Fruit fly (Drosophila melanogaster) whole organism, embryonic: ENCODE data around the gene CG10019.

Experiments
- Awh ChIP-seq: fragments of 200-800 bp; sonication (Bioruptor generic); IDR thresholded peaks from 2 replicates; pipeline ENCODE4, ENCODE4 v1.3.6; 2022; ENCODE audit warnings: missing biosample characterization, missing genetic modification characterization
- C15 ChIP-seq: fragments of 200-800 bp; sonication (Bioruptor generic); IDR thresholded peaks from 3 replicates; pipeline ENCODE4 v1.3.6; 2022; ENCODE audit warnings: missing biosample characterization, missing genetic modification characterization
- CG10147 ChIP-seq: fragments of 200-800 bp; sonication (Bioruptor generic); optimal IDR thresholded peaks from 2 replicates; lab custom pipeline; 2019; ENCODE audit warnings: missing biosample characterization, mild to moderate bottlenecking, missing genetic modification characterization, moderate library complexity
- CG11696 ChIP-seq: fragments of 200-800 bp; sonication (Bioruptor generic); IDR thresholded peaks from 2 replicates; pipeline ENCODE4 v1.3.6; 2022; ENCODE audit warnings: missing biosample characterization, missing genetic modification characterization
- CG12219 ChIP-seq: fragments of 200-800 bp; sonication (Bioruptor generic); optimal IDR thresholded peaks from 3 replicates; lab custom pipeline; 2018; ENCODE audit warnings: missing biosample characterization, mild to moderate bottlenecking, missing genetic modification characterization
- CG12236 ChIP-seq: fragments of 200-800 bp; sonication (Bioruptor generic); optimal IDR thresholded peaks from 2 replicates; lab custom pipeline; 2016; ENCODE audit warnings: missing biosample characterization, missing genetic modification characterization
- CG13287 ChIP-seq: fragments of 200-800 bp; sonication (Bioruptor generic); IDR thresholded peaks from 2 replicates; pipeline ENCODE4 v1.3.6; 2022; ENCODE audit warnings: missing biosample characterization, missing genetic modification characterization; ENCODE audit not compliant: partially characterized antibody
- CG13775 ChIP-seq: fragments of 200-800 bp; sonication (Bioruptor generic); optimal IDR thresholded peaks from 3 replicates; lab custom pipeline; 2017; ENCODE audit warnings: missing biosample characterization, mild to moderate bottlenecking, missing genetic modification characterization
- CG14860 ChIP-seq: fragments of 200-800 bp; sonication (Bioruptor generic); IDR thresholded peaks from 3 replicates; pipeline ENCODE4 v1.3.6; 2022; ENCODE audit warnings: missing biosample characterization, missing genetic modification characterization; ENCODE audit not compliant: partially characterized antibody
- CG15011 ChIP-seq: fragments of 200-800 bp; sonication (Bioruptor generic); optimal IDR thresholded peaks from 3 replicates; lab custom pipeline; 2018; ENCODE audit warnings: missing biosample characterization, mild to moderate bottlenecking, missing genetic modification characterization
- CG15073 ChIP-seq: fragments of 200-800 bp; sonication (Bioruptor generic); optimal IDR thresholded peaks from 2 replicates; lab custom pipeline; 2016; ENCODE audit warnings: missing biosample characterization, missing genetic modification characterization
- CG16815 ChIP-seq: fragments of 200-800 bp; sonication (Bioruptor generic); optimal IDR thresholded peaks from 3 replicates; lab custom pipeline; 2017; ENCODE audit warnings: missing biosample characterization, mild to moderate bottlenecking, missing genetic modification characterization
- CG17568 ChIP-seq: fragments of 200-800 bp; sonication (Bioruptor generic); optimal IDR thresholded peaks from 2 replicates; lab custom pipeline; 2018; ENCODE audit warnings: missing biosample characterization, mild to moderate bottlenecking, missing genetic modification characterization, moderate library complexity
- CG17829 ChIP-seq: fragments of 200-800 bp; optimal IDR thresholded peaks from 2 replicates; lab custom pipeline; 2019; ENCODE audit warnings: missing biosample characterization, mild to moderate bottlenecking, missing genetic modification characterization, moderate library complexity
- CG18011 ChIP-seq: fragments of 200-800 bp; sonication (Bioruptor generic); optimal IDR thresholded peaks from 2 replicates; lab custom pipeline; 2017; ENCODE audit warnings: missing biosample characterization, missing genetic modification characterization, mild to moderate bottlenecking, moderate library complexity, missing genotype
- CG18764 ChIP-seq: fragments of 200-800 bp; sonication (Bioruptor generic); optimal IDR thresholded peaks from 3 replicates; lab custom pipeline; 2016; ENCODE audit warnings: missing biosample characterization, missing genetic modification characterization
- CG2129 ChIP-seq: fragments of 200-800 bp; sonication (Bioruptor generic); IDR thresholded peaks from 2 replicates; pipeline ENCODE4 v1.3.6; 2022; ENCODE audit warnings: missing biosample characterization, missing genetic modification characterization; ENCODE audit not compliant: partially characterized antibody
- CG32772 ChIP-seq: fragments of 200-800 bp; sonication (Bioruptor generic); IDR thresholded peaks from 2 replicates; pipeline ENCODE4 v1.3.6; 2022; ENCODE audit warnings: missing biosample characterization, missing genetic modification characterization
- CG3281 ChIP-seq: fragments of 200-800 bp; sonication (Bioruptor generic); optimal IDR thresholded peaks from 3 replicates; lab custom pipeline; 2017; ENCODE audit warnings: missing biosample characterization, mild to moderate bottlenecking, missing genetic modification characterization
- CG33557 ChIP-seq: fragments of 200-800 bp; sonication (Bioruptor generic); optimal IDR thresholded peaks from 2 replicates; lab custom pipeline; 2019; ENCODE audit warnings: missing biosample characterization, mild to moderate bottlenecking, missing genetic modification characterization, moderate library complexity
- CG3838 ChIP-seq: fragments of 200-800 bp; sonication (Bioruptor generic); optimal IDR thresholded peaks from 3 replicates; lab custom pipeline; 2016; ENCODE audit warnings: missing biosample characterization, missing genetic modification characterization
- CG4707 ChIP-seq: fragments of 200-800 bp; sonication (Bioruptor generic); optimal IDR thresholded peaks from 2 replicates; lab custom pipeline; 2018; ENCODE audit warnings: missing biosample characterization, mild to moderate bottlenecking, missing genetic modification characterization, moderate library complexity
- CG6254 ChIP-seq: fragments of 200-800 bp; sonication (Bioruptor generic); optimal IDR thresholded peaks from 3 replicates; lab custom pipeline; 2017; ENCODE audit warnings: mild to moderate bottlenecking, missing biosample characterization, missing genetic modification reagents, missing genetic modification characterization
- CG7271 ChIP-seq: fragments of 200-800 bp; sonication (Bioruptor generic); optimal IDR thresholded peaks from 2 replicates; lab custom pipeline; 2018; ENCODE audit warnings: missing biosample characterization, mild to moderate bottlenecking, missing genetic modification characterization, moderate library complexity
- CG7987 ChIP-seq: fragments of 200-800 bp; sonication (Bioruptor generic); optimal IDR thresholded peaks from 2 replicates; lab custom pipeline; 2018; ENCODE audit warnings: missing biosample characterization, mild to moderate bottlenecking, missing genetic modification characterization, moderate library complexity
- CG9932 ChIP-seq: fragments of 200-800 bp; sonication (Bioruptor generic); IDR thresholded peaks from 2 replicates; pipeline ENCODE4 v1.3.6; 2022; ENCODE audit warnings: missing biosample characterization, missing genetic modification characterization
- Camta ChIP-seq: fragments of 200-800 bp; sonication (Bioruptor generic); optimal IDR thresholded peaks from 2 replicates; lab custom pipeline; 2016; ENCODE audit warnings: missing biosample characterization, missing genetic modification characterization
- Dad ChIP-seq: fragments of 200-800 bp; sonication (Bioruptor generic); optimal IDR thresholded peaks from 3 replicates; lab custom pipeline; 2016; ENCODE audit warnings: missing biosample characterization, missing genetic modification characterization
- Dek ChIP-seq: fragments of 200-800 bp; sonication (Bioruptor generic); optimal IDR thresholded peaks from 3 replicates; lab custom pipeline; 2019; ENCODE audit warnings: missing biosample characterization, mild to moderate bottlenecking, missing genetic modification characterization, moderate library complexity
- Dip2 ChIP-seq: fragments of 200-800 bp; sonication (Bioruptor generic); IDR thresholded peaks from 2 replicates; pipeline ENCODE4 v1.3.6; 2022; ENCODE audit warnings: missing biosample characterization, missing genetic modification characterization
- GATAe ChIP-seq: fragments of 200-800 bp; sonication (Bioruptor generic); conservative IDR thresholded peaks from 2 replicates; pipeline ENCODE4 v1.3.6; 2022; ENCODE audit warnings: missing biosample characterization, missing genetic modification characterization
- Hmr ChIP-seq: fragments of 200-800 bp; sonication (Bioruptor generic); optimal IDR thresholded peaks from 3 replicates; lab custom pipeline; 2017; ENCODE audit warnings: mild to moderate bottlenecking, missing biosample characterization, missing genetic modification reagents, missing genetic modification characterization
- NfI ChIP-seq: fragments of 200-800 bp; sonication (Bioruptor generic); optimal IDR thresholded peaks from 3 replicates; lab custom pipeline; 2018; ENCODE audit warnings: missing biosample characterization, mild to moderate bottlenecking, missing genetic modification characterization, moderate library complexity
- Oaz ChIP-seq: fragments of 200-800 bp; sonication (Bioruptor generic); IDR thresholded peaks from 2 replicates; pipeline ENCODE4 v1.3.6; 2022; ENCODE audit warnings: missing biosample characterization, missing genetic modification characterization
- Sox100B ChIP-seq: fragments of 200-800 bp; sonication (Bioruptor generic); optimal IDR thresholded peaks from 3 replicates; lab custom pipeline; 2018; ENCODE audit warnings: missing biosample characterization, mild to moderate bottlenecking, missing genetic modification characterization
- Trl ChIP-seq, 3 experiments: fragments of >200 bp in 2 of 3; fragments of 200-800 bp in 1 of 3; sonication (Bioruptor generic) in 1 of 3; optimal IDR thresholded peaks; 2 replicates in 1 of 3; 3 replicates in 2 of 3; lab custom pipeline; 2016 to 2017; ENCODE audit warnings: missing biosample characterization in 1 of 3, missing genetic modification characterization in 1 of 3
- bab2 ChIP-seq: fragments of 200-800 bp; sonication (Bioruptor generic); optimal IDR thresholded peaks from 2 replicates; lab custom pipeline; 2016; ENCODE audit warnings: missing biosample characterization, missing genetic modification characterization
- bigmax ChIP-seq: fragments of 200-800 bp; sonication (Bioruptor generic); optimal IDR thresholded peaks from 2 replicates; lab custom pipeline; 2018; ENCODE audit warnings: missing biosample characterization, mild to moderate bottlenecking, missing genetic modification characterization
- bowl ChIP-seq: fragments of 200-800 bp; sonication (Bioruptor generic); IDR thresholded peaks from 2 replicates; pipeline ENCODE4 v1.3.6; 2022; ENCODE audit warnings: missing biosample characterization, missing genetic modification characterization
- cg ChIP-seq: fragments of 200-800 bp; sonication (Bioruptor generic); optimal IDR thresholded peaks from 3 replicates; lab custom pipeline; 2019; ENCODE audit warnings: missing biosample characterization, mild to moderate bottlenecking, missing genetic modification characterization, moderate library complexity
- disco-r ChIP-seq: fragments of 200-800 bp; sonication (Bioruptor generic); optimal IDR thresholded peaks from 2 replicates; lab custom pipeline; 2016; ENCODE audit warnings: missing biosample characterization, missing genetic modification characterization
- gt ChIP-seq: fragments of 200-800 bp; sonication (Bioruptor generic); IDR thresholded peaks from 2 replicates; pipeline ENCODE4 v1.3.6; 2022; ENCODE audit warnings: missing biosample characterization, missing genetic modification characterization
- ind ChIP-seq: fragments of 200-800 bp; sonication (Bioruptor generic); optimal IDR thresholded peaks from 3 replicates; lab custom pipeline; 2016; ENCODE audit warnings: missing biosample characterization, missing genetic modification characterization
- knrl ChIP-seq: fragments of 200-800 bp; sonication (Bioruptor generic); IDR thresholded peaks from 3 replicates; pipeline ENCODE4 v1.3.6; 2022; ENCODE audit warnings: missing biosample characterization, missing genetic modification characterization; ENCODE audit not compliant: partially characterized antibody
- lmd ChIP-seq: fragments of 200-800 bp; sonication (Bioruptor generic); IDR thresholded peaks from 2 replicates; pipeline ENCODE4 v1.3.6; 2022; ENCODE audit warnings: missing biosample characterization, missing genetic modification characterization
- mam ChIP-seq: fragments of 200-800 bp; sonication (Bioruptor generic); optimal IDR thresholded peaks from 3 replicates; lab custom pipeline; 2016; ENCODE audit warnings: missing biosample characterization, missing genetic modification characterization
- nau ChIP-seq: fragments of 200-800 bp; sonication (Bioruptor generic); optimal IDR thresholded peaks from 3 replicates; lab custom pipeline; 2017; ENCODE audit warnings: missing biosample characterization, mild to moderate bottlenecking, missing genetic modification characterization, missing genetic modification reagents
- ttk ChIP-seq: fragments of 200-800 bp; sonication (Bioruptor generic); IDR thresholded peaks from 2 replicates; pipeline ENCODE4 v2.1.2; 2022; ENCODE audit warnings: missing biosample characterization, missing genetic modification characterization
- usp ChIP-seq: fragments of >200 bp; optimal IDR thresholded peaks from 2 replicates; lab custom pipeline; 2017; ENCODE audit warnings: missing biosample characterization, missing genetic modification characterization

CG10019 gene

dm6 chr2L:3776614-3777196, 46.4 kb downstream of the CG10019 start (continued):
- TF ChIP-seq CG12236 (GFP tag; lab: Kevin White, UChicago): no peak
- TF ChIP-seq CG16815 (GFP tag; lab: Kevin White, UChicago): peak; percentile 83
- TF ChIP-seq Hmr (GFP tag; lab: Kevin White, UChicago): peak; percentile 82
- no peak for TF ChIP-seq CG13287 (GFP tag; lab: Robert Waterston, UW)
- no peak for TF ChIP-seq GATAe (GFP tag; lab: Robert Waterston, UW)
- peak; percentile 65 for TF ChIP-seq cg
- no peak for TF ChIP-seq Trl (optimal IDR thresholded peaks at IDR 0.05; lab: Kevin White, UChicago)
- TF ChIP-seq Trl (GFP tag; optimal IDR thresholded peaks at IDR 0.05; lab: Kevin White, UChicago): no peak
- TF ChIP-seq Dek (tag; lab: Kevin White, UChicago): peak; percentile 84
- no peak for TF ChIP-seq usp
- TF ChIP-seq CG2129 (GFP tag; lab: Robert Waterston, UW): no peak
- no peak for TF ChIP-seq mam (GFP tag; lab: Kevin White, UChicago)
- peak; percentile 11 for TF ChIP-seq Camta (GFP tag; lab: Kevin White, UChicago)
- TF ChIP-seq ttk (GFP tag; lab: Robert Waterston, UW): peak; percentile 89
- no peak for TF ChIP-seq Oaz (GFP tag; lab: Robert Waterston, UW)
- TF ChIP-seq CG15073 (GFP tag; lab: Kevin White, UChicago): no peak
- peak; percentile 59 for TF ChIP-seq Sox100B (GFP tag; lab: Kevin White, UChicago)
- TF ChIP-seq Dip2: no peak
- TF ChIP-seq CG7271 (tag; lab: Kevin White, UChicago): peak; percentile 82
- peak; percentile 96 for TF ChIP-seq CG33557 (GFP tag; lab: Kevin White, UChicago)
- TF ChIP-seq CG18764 (GFP tag; lab: Kevin White, UChicago): peak; percentile 56
- peak; percentile 66 for TF ChIP-seq NfI (GFP tag; lab: Kevin White, UChicago)
- no peak for TF ChIP-seq disco-r (GFP tag; lab: Kevin White, UChicago)
- TF ChIP-seq CG9932 (GFP tag; lab: Robert Waterston, UW): peak; percentile 38; the same call in 1 of the 2 replicates
- peak; percentile 67 for TF ChIP-seq CG15011
- peak; percentile 63 for TF ChIP-seq nau (GFP tag; lab: Kevin White, UChicago)
- no peak for TF ChIP-seq Dad (GFP tag; lab: Kevin White, UChicago)
- TF ChIP-seq CG12219 (GFP tag; lab: Kevin White, UChicago): peak; percentile 37
- TF ChIP-seq CG7987 (GFP tag; lab: Kevin White, UChicago): peak; percentile 2
- no peak for TF ChIP-seq knrl
- TF ChIP-seq gt (GFP tag; lab: Robert Waterston, UW): peak; percentile 16; the same call in 1 of the 2 replicates
- no peak for TF ChIP-seq CG14860
- peak; percentile 75 for TF ChIP-seq bowl (GFP tag; lab: Robert Waterston, UW)
- TF ChIP-seq CG4707 (GFP tag; lab: Kevin White, UChicago): peak; percentile 60
- no peak for TF ChIP-seq bab2
- TF ChIP-seq CG10147 (GFP tag; lab: Kevin White, UChicago): peak; percentile 79
- peak; percentile 72 for TF ChIP-seq ind
- no peak for TF ChIP-seq C15
- TF ChIP-seq bigmax: no peak
- TF ChIP-seq CG13775 (GFP tag; lab: Kevin White, UChicago): peak; percentile 83
- peak; percentile 97 for TF ChIP-seq CG17829
- TF ChIP-seq Awh: peak; percentile 86
- peak; percentile 53 for TF ChIP-seq CG17568
- TF ChIP-seq CG3281 (GFP tag; lab: Kevin White, UChicago): peak; percentile 73
- TF ChIP-seq CG6254 (GFP tag; lab: Kevin White, UChicago): peak; percentile 58
- peak; percentile 61 for TF ChIP-seq CG11696 (GFP tag; lab: Robert Waterston, UW)
- TF ChIP-seq CG18011: peak; percentile 1
- TF ChIP-seq lmd (GFP tag; lab: Robert Waterston, UW): peak; percentile 84
- TF ChIP-seq CG3838 (GFP tag; lab: Kevin White, UChicago): no peak
- TF ChIP-seq CG32772 (GFP tag; lab: Robert Waterston, UW): peak; percentile 74
